Fruit fly (Drosophila melanogaster) Kc167 (cell line): ENCODE measurements around the gene CG2818.

Experiments
- h ChIP-seq: fragments of >200 bp; optimal IDR thresholded peaks from 3 replicates; lab custom pipeline; 2018; ENCODE audit warnings: missing external identifiers
- psq ChIP-seq: fragments of >200 bp; optimal IDR thresholded peaks from 2 replicates; lab custom pipeline; 2017; ENCODE audit warnings: missing external identifiers

DNA sequence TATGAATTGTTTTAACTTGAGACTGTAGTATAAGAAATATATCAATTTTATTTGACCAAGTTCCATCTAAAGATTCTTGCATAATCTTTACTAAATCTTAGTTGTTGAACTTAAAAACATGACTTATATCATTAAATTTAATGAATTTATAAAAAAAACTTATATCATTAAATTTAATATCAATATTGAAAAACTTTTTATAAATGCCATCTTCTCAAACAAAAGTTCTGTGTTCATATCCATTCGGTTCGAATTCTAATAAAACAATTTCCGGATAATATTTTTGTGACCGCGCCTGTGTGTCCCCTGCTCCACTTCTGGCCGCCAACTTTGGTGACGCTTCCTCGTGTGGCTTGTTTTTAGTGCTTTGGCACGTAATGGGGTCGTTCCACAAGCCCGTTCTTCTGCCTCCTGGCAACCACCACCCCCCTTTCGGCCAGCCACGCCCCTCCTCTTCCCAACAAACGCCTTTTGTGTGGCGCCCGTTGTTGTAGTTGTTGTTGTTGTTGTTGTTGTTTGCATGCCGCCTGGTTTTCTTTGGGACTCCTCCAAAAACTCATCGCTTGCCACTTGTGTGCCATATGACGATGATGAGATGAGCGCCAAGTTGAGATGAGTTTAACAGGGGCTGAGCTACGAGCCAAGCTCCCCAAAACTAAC, 24.0 kb downstream of the CG2818 start:
- TF ChIP-seq psq (lab: Kevin White, UChicago) = no peak
- TF ChIP-seq h (lab: Kevin White, UChicago) = no peak
